Fruit fly (Drosophila melanogaster): ENCODE measurements around the gene eRF3.

The eRF3 gene

DNA sequence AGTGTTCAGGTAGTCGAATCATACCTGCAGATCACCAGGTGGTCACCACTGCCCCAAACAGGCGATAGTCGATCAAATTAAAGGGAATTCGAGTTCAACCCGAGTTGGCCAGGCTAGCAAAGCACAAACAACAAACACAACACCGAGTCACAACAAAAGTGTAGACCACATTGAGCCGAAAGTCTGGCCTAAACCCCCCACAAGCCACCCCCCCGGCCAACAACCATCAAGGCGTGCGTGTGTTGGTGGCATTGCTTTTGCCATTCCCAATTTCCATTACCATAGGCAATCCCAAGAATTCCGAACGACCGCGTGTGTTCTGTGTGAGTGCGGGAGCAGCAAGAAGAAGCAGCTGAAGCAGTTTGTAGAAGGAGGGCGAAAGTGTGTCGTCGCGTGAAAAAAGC lies 285 bp downstream of the eRF3 start, which contains the start of gene SC35:
Gene SC35, minus strand, starts transcription at position 131 of the 404 bp plus-strand sequence.
- TF ChIP-seq CG8478 (optimal IDR thresholded peaks at IDR 0.05) (no peak), CTCF (optimal IDR thresholded peaks at IDR 0.05) (no peak)

DNA sequence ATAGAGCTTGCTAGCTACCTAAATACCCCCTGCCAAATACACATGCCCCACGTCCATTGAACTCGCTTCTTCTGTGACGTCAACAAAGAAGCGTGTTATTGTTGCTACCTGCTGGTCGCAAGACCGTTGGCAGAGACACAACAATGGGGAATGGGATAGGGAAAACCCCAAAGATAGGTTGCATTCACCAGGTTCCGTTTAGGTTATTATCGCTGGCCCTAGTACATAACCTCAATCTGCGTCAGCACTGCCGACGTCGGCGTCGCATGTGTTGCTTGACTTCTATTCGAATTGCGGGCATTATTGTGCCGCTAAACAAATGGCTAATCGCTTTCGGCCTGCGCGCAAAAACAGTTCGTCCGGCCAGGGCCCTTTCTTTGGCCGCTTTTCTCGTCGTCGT lies 1.2 kb downstream of the eRF3 start:
- no peak for TF ChIP-seq CG8478 (optimal IDR thresholded peaks at IDR 0.05)
- TF ChIP-seq CTCF (optimal IDR thresholded peaks at IDR 0.05), result no peak

DNA sequence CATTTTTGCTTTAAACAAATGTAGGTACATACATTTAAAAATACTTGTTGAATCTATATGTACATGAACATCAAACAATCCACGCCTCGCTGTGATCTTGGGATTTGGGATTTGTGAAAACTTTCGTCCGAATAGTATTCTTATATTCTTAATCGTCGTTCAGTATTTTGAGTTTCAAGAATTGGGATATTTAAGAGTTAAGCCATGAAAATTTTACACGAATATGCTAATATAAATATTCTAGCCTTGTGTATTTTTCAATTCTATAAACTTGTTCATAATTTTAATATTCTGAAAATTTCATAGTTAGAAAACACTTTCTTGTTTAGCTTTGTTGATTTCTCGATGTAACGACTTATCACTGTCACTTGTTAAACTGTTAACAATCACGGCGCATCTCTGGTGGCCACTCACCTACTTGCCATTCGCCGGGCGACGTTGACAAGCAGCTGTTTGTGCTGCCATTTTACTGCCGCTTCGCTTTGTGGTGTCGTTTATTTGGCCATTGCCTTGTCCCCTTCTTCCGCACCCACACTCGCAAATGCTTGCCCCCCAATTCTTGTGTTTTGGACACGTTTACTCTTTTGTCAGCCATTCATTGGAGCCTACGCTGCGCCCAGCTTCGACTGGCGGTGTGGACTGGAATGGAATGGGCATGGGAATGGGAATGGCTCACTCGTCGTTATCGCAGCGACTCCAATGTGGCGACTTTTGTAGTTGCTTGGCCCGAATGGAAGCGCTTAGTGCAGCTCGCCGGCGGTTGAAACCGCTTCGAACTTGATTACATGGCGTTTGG lies 1.9 kb downstream of the eRF3 start:
- TF ChIP-seq CG8478 (optimal IDR thresholded peaks at IDR 0.05) (no peak), CTCF (optimal IDR thresholded peaks at IDR 0.05) (peak in 1 of 2 experiments; percentile 20)

DNA sequence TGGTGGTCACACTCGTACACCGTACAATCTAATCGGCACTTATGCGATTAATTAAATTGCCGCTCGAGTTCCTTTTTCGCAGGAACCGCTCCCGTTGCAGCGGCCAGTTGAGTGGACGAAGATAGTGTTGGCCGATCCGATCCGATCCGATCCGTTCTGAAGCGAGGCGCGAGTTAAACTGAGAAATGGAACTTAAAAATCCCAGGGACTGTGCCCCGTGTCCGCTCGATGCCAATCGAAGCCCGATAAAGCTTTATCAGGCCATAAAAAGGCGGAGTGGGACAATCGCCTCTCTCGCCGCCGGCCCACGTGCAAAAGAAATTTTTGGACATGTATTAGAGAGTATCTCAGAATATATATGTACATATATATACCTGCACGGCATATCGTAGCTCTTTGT lies 11.5 kb downstream of the eRF3 start, which contains the start of gene Oatp33Ea:
Gene Oatp33Ea, minus strand, starts transcription at position 182 of the 400 bp plus-strand sequence.
- TF ChIP-seq CTCF (optimal IDR thresholded peaks at IDR 0.05) (no peak), CG8478 (optimal IDR thresholded peaks at IDR 0.05) (no peak)

dm6 chr2L:12448082-12448621 lies 13.9 kb downstream of the eRF3 start, which contains the start of the genes CG5421 and Oatp33Eb:
CG5421 (minus strand) TSS chr2L:12448132.
Oatp33Eb (plus strand) TSS chr2L:12448484.
- TF ChIP-seq CTCF (optimal IDR thresholded peaks at IDR 0.05) (no peak), CG8478 (optimal IDR thresholded peaks at IDR 0.05) (no peak)

DNA sequence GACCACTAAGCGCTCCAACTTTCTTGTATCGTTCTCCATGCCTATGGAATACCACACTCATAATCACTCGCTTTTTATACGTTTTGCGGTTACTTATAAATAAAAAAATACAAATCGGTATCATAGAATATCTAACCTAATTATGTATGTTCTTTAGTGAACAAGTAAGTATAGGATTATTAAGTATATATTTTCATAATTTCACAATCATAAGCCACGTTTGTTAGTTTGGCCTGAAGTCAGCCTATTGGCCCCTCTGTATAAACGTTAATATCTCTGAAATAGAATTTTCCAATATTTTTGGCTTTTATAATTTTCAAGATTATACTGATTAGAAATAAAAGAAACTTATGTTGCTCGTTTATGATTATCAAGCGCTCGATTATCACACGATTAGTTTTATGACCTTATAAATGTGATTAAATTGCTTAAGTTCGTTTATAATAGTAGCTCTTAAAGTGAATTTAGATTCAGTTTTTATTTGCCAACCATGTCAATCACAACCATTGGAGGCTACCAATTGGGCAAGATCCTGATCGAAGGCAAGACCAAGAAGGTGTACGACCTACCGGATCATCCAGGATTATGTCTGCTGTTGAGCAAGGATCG lies 19.0 kb downstream of the eRF3 start, which contains the start of gene CG5418:
Gene CG5418, minus strand, starts transcription at position 51 of the 609 bp plus-strand sequence.
- TF ChIP-seq CG8478 (optimal IDR thresholded peaks at IDR 0.05) (no peak), CTCF (optimal IDR thresholded peaks at IDR 0.05) (no peak)

- TF ChIP-seq CTCF (optimal IDR thresholded peaks at IDR 0.05), result peak; percentile 37 to 51
- no peak for TF ChIP-seq CG8478 (optimal IDR thresholded peaks at IDR 0.05)
Measured at dm6 chr2L:12455049-12455448, 20.8 kb downstream of the eRF3 start.

- no peak for TF ChIP-seq CTCF (optimal IDR thresholded peaks at IDR 0.05)
- no peak for TF ChIP-seq CG8478 (optimal IDR thresholded peaks at IDR 0.05)
Measured at dm6 chr2L:12455750-12456149, 21.5 kb downstream of the eRF3 start.

- TF ChIP-seq CTCF (optimal IDR thresholded peaks at IDR 0.05) (no peak), CG8478 (optimal IDR thresholded peaks at IDR 0.05) (no peak)
Measured at dm6 chr2L:12457201-12457600, 22.9 kb downstream of the eRF3 start.

DNA sequence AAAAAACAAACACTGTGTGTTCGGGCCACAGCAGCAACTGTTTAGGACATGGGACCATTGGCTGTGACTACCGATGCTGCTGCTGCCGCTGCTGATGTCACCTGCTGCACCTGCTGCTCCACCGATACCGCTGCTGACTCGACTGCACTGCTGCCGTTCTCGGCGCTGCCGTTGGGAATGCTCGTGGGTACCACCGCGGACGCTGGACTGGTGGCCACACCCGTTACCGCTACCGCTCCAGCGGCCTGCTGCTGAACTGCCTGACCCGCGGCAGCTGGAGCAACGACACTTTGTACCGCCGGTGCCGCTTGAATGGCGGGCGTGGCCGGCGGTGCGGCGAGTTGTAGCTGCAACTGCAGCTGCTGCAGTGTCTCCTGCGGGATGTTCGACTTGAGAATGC lies 23.5 kb downstream of the eRF3 start:
- no peak for TF ChIP-seq CTCF (optimal IDR thresholded peaks at IDR 0.05)
- TF ChIP-seq CG8478 (optimal IDR thresholded peaks at IDR 0.05), result no peak

DNA sequence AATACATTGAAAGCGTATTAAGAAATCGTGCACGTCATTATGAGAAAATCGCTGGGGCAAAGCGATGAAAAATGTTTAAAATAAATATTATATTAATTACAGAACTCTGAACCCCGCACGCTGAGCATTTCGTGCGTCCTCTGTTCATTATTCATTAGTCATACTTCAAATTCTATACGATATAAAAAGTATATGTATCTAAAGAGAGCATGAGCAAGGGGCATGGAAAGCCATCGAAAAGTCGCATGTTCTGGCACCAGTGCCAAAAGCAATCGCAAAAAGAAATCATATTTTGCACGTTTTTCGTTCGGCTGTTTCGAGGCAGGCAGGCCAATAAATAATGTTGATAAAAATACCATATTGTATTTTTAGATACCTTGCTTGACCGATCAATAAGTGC lies 24.9 kb downstream of the eRF3 start:
- TF ChIP-seq CTCF (optimal IDR thresholded peaks at IDR 0.05), result no peak
- TF ChIP-seq CG8478 (optimal IDR thresholded peaks at IDR 0.05), result no peak

- TF ChIP-seq CG8478 (optimal IDR thresholded peaks at IDR 0.05) (no peak), CTCF (optimal IDR thresholded peaks at IDR 0.05) (no peak)
Measured at dm6 chr2L:12459841-12460240, 25.6 kb downstream of the eRF3 start.

DNA sequence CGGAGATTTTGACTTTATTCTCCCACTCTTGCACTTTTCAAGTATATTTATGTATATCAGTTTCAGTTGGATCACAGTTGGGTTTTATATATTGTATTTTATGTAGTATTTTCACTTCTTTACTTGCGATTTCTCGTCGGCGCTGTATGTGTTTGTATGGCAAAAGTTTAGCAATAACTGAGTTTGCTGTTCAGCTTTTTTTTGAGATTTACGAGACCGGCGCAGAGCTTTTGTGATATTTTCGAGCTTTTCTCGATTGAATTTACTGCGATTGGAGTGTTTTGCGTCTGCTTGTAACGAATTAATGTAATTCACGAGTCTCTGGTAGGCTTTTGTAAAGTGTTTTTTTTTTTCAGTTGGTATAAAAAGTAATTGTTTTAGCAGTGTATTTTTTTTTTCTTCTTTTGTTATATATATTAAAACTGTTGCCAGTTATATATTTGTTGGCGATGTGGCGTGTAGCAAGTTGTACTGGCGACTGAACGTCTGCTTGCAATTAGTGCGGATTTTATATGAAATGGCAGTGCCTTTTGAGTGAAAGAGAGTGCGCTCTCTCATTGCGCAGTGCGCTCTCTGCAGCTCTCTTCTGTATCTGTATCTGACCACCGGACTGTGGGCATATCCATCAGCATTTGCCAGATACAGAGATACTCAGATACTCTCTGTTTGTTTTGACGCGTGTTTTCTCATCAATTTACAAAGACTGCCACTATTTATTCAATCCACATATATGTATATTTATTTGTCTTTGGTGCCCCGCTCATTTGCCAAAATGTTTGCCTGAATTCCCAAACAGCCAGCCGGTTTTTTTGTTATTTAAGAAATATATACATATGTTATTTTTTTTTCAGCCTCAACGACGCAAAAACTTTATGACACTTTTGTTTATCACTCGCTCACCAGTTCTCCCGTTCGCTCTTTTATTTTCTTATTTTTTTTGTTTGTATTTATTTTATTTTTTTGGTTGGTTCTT lies 26.8 kb downstream of the eRF3 start:
- TF ChIP-seq CG8478 (optimal IDR thresholded peaks at IDR 0.05) (no peak), CTCF (optimal IDR thresholded peaks at IDR 0.05) (no peak)

- TF ChIP-seq CG8478 (optimal IDR thresholded peaks at IDR 0.05) (no peak), CTCF (optimal IDR thresholded peaks at IDR 0.05) (no peak)
Measured at dm6 chr2L:12463037-12463436, 28.8 kb downstream of the eRF3 start.

DNA sequence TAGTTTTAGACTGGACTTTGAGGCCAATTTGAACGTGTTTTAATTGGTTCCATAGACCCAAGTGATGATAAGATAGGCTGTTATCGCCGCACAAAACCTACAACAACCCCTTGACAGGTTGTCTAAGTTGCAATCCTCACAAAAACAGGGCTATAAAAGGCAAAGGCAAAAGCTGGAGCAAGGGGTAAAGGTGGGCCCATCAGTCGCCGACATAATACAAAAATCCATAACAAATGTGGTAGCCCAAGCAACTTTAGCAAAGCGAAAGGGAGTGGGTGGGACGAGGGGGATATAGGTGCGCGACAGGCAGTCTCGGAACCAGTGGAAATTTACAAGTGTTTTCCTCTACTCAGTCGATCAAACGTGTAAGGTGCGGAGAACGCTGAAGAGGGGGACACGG lies 29.8 kb downstream of the eRF3 start:
- no peak for TF ChIP-seq CTCF (optimal IDR thresholded peaks at IDR 0.05)
- TF ChIP-seq CG8478 (optimal IDR thresholded peaks at IDR 0.05), result no peak

All from S2 (cell line).